Worm (Caenorhabditis elegans): Measurements from ENCODE around the gene math-10.
"Not testable (repeated sequence)": the region's sequence is repeated elsewhere in the genome, so short reads cannot be mapped to it uniquely, and the experiment has no call there.

math-10 gene

ce11 chrII:1870875-1871592 is at the start of gene math-10:
Gene math-10 (plus strand): TSS chrII:1871542.
- TF ChIP-seq ceh-39 (tag; optimal IDR thresholded peaks at IDR 0.05) (no peak), M03D4.4 (tag; optimal IDR thresholded peaks at IDR 0.05) (no peak), unc-39 (tag; optimal IDR thresholded peaks at IDR 0.05) (no peak), flh-1 (GFP tag; optimal IDR thresholded peaks at IDR 0.05) (no peak), nhr-12 (tag; optimal IDR thresholded peaks at IDR 0.05) (no peak)

- TF ChIP-seq nhr-2 (tag; optimal IDR thresholded peaks at IDR 0.05); ceh-83 (GFP tag; optimal IDR thresholded peaks at IDR 0.05); tbx-8 (GFP tag; optimal IDR thresholded peaks at IDR 0.05): not testable (repeated sequence)
Measured at ce11 chrII:1824329-1824728, 47.0 kb upstream of the math-10 start, which contains the start of gene math-41. Gene math-41 (plus strand): TSS chrII:1824629.

- TF ChIP-seq blmp-1 (tag; optimal IDR thresholded peaks at IDR 0.05) (no peak), mab-5 (tag; optimal IDR thresholded peaks at IDR 0.05) (no peak), unc-62 (GFP tag; optimal IDR thresholded peaks at IDR 0.05) (no peak), snpc-4 (tag; optimal IDR thresholded peaks at IDR 0.05) (no peak), elt-3 (tag; optimal IDR thresholded peaks at IDR 0.05) (no peak), nhr-2 (tag; optimal IDR thresholded peaks at IDR 0.05) (no peak), zip-8 (tag; optimal IDR thresholded peaks at IDR 0.05) (no peak)
Measured at ce11 chrII:1830182-1830682, 41.1 kb upstream of the math-10 start, which contains the start of gene math-40. Gene math-40 (plus strand): TSS chrII:1830632.

- TF ChIP-seq sptf-1 (tag; optimal IDR thresholded peaks at IDR 0.05), result no peak
Measured at ce11 chrII:1831883-1832388, 39.4 kb upstream of the math-10 start, which contains the start of gene math-39. Gene math-39 (plus strand): TSS chrII:1832338.

ce11 chrII:1836204-1836603 is 35.1 kb upstream of the math-10 start, which contains the start of gene T08E11.1:
Gene T08E11.1 (plus strand): TSS chrII:1836504.
- TF ChIP-seq nhr-237 (tag; optimal IDR thresholded peaks at IDR 0.05) (no peak), blmp-1 (tag; optimal IDR thresholded peaks at IDR 0.05) (no peak), zip-8 (tag; optimal IDR thresholded peaks at IDR 0.05) (no peak), ztf-11 (tag; optimal IDR thresholded peaks at IDR 0.05) (no peak), mab-5 (tag; optimal IDR thresholded peaks at IDR 0.05) (no peak), nhr-12 (tag; optimal IDR thresholded peaks at IDR 0.05) (no peak), nhr-76 (tag; optimal IDR thresholded peaks at IDR 0.05) (no peak), ceh-83 (GFP tag; optimal IDR thresholded peaks at IDR 0.05) (no peak), sptf-1 (tag; optimal IDR thresholded peaks at IDR 0.05) (no peak)

ce11 chrII:1842894-1843293 is 28.4 kb upstream of the math-10 start, which contains the start of the genes C52E2.5 and C52E2.4:
Gene C52E2.5 (minus strand): TSS chrII:1842936.
Gene C52E2.4 (plus strand): TSS chrII:1843145.
- TF ChIP-seq unc-120 (tag; optimal IDR thresholded peaks at IDR 0.05; ENCODE audit: poor library complexity, severe bottlenecking) (no peak), lsy-2 (tag; optimal IDR thresholded peaks at IDR 0.05) (no peak), unc-39 (tag; optimal IDR thresholded peaks at IDR 0.05) (no peak), lin-32 (GFP tag; optimal IDR thresholded peaks at IDR 0.05) (no peak), drap-1 (GFP tag; optimal IDR thresholded peaks at IDR 0.05) (no peak), lin-13 (tag; optimal IDR thresholded peaks at IDR 0.05) (no peak), tbx-8 (GFP tag; optimal IDR thresholded peaks at IDR 0.05) (no peak), nhr-2 (tag; optimal IDR thresholded peaks at IDR 0.05) (no peak), ceh-39 (tag; optimal IDR thresholded peaks at IDR 0.05) (no peak), sem-2 (GFP tag; optimal IDR thresholded peaks at IDR 0.05) (no peak), ceh-83 (GFP tag; optimal IDR thresholded peaks at IDR 0.05) (no peak)

ce11 chrII:1844552-1844951 is 26.8 kb upstream of the math-10 start:
- no peak for TF ChIP-seq unc-62 (GFP tag; optimal IDR thresholded peaks at IDR 0.05)
- TF ChIP-seq elt-1 (tag; optimal IDR thresholded peaks at IDR 0.05; ENCODE audit: borderline replicate concordance, insufficient read depth), result no peak
- TF ChIP-seq snpc-4 (tag; optimal IDR thresholded peaks at IDR 0.05), result no peak
- no peak for TF ChIP-seq drap-1 (GFP tag; optimal IDR thresholded peaks at IDR 0.05)
- no peak for TF ChIP-seq lin-32 (GFP tag; optimal IDR thresholded peaks at IDR 0.05)
- no peak for TF ChIP-seq tbx-8 (GFP tag; optimal IDR thresholded peaks at IDR 0.05)
- no peak for TF ChIP-seq ces-1 (GFP tag; optimal IDR thresholded peaks at IDR 0.05)
- TF ChIP-seq lsy-2 (tag; optimal IDR thresholded peaks at IDR 0.05), result no peak
